In the genomic region with DNA sequence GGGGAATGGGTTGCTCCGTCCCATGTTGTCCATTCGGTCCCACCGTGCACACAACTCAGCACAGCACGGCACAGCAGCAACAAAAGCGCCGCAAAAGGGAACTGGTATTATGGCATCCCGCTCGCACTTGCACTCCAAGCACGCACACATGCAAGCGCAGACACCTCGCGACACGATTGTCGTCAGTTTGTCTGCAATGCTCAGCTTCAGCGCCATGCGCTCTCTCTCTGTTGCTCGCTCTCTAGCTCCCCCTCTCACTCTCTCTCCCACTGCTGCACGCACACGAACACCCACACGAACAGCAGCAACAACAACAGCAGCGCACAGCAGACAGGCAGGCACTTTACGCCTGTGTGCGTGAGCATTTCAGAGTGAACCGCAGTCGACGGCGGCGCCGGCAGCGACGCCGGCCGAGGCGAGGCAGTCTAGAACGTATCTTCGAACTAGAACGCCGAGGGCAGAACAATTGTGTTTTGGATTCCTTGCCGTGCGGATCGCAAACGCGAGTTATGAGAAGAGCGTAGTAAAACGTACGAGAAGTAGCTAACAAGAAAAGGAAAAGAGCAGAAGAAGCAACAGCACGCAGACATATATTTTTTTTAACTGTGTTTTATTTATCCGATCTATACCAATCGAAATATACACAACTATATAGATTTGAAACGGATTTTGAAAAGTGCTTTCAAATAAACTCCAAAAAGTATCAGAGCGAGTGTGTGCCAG, we compare ENCODE assay signal across 4 fruit fly cellular contexts.
TF ChIP-seq lines count a peak whose summit lies in the region.

TSS of gene brk (plus strand) at position 462 of the 723 bp plus-strand sequence.

TF ChIP-seq in whole organism, embryonic, 481 proteins besides CTCF, POLR2A, EP300 and RAD21 (continued from another document and continues in another):
- no peak for TF ChIP-seq her (GFP tag; optimal IDR thresholded peaks at IDR 0.05; lab: Kevin White, UChicago)
- no peak for TF ChIP-seq eve (GFP tag; optimal IDR thresholded peaks at IDR 0.05; lab: Kevin White, UChicago)
- TF ChIP-seq CG16815 (GFP tag; optimal IDR thresholded peaks at IDR 0.05; lab: Kevin White, UChicago): no peak
- TF ChIP-seq CG4328 (GFP tag; optimal IDR thresholded peaks at IDR 0.05; lab: Kevin White, UChicago): no peak
- TF ChIP-seq mirr (GFP tag; optimal IDR thresholded peaks at IDR 0.05; lab: Kevin White, UChicago): peak; percentile 61
- no peak for TF ChIP-seq toy (GFP tag; IDR thresholded peaks at IDR 0.05; lab: Robert Waterston, UW)
- TF ChIP-seq ATbp (GFP tag; optimal IDR thresholded peaks at IDR 0.05; lab: Kevin White, UChicago): no peak
- no peak; the same call in 1 of the 2 replicates for TF ChIP-seq ranshi (GFP tag; IDR thresholded peaks at IDR 0.05; lab: Robert Waterston, UW)
- TF ChIP-seq MTF-1 (GFP tag; optimal IDR thresholded peaks at IDR 0.05; lab: Kevin White, UChicago; ENCODE audit: borderline replicate concordance): no peak
- TF ChIP-seq Camta (GFP tag; optimal IDR thresholded peaks at IDR 0.05; lab: Kevin White, UChicago): no peak
- no peak for TF ChIP-seq CG4424 (GFP tag; optimal IDR thresholded peaks at IDR 0.05; lab: Kevin White, UChicago)
- no peak for TF ChIP-seq CG3065 (GFP tag; optimal IDR thresholded peaks at IDR 0.05; lab: Kevin White, UChicago)
- no peak for TF ChIP-seq CG10209 (GFP tag; optimal IDR thresholded peaks at IDR 0.05; lab: Kevin White, UChicago)
- TF ChIP-seq CG13123 (GFP tag; optimal IDR thresholded peaks at IDR 0.05; lab: Kevin White, UChicago): no peak
- TF ChIP-seq CG11093 (GFP tag; IDR thresholded peaks at IDR 0.05; lab: Robert Waterston, UW): no peak
- no peak for TF ChIP-seq CG32772 (GFP tag; IDR thresholded peaks at IDR 0.05; lab: Robert Waterston, UW)
- TF ChIP-seq Max (GFP tag; optimal IDR thresholded peaks at IDR 0.05; lab: Kevin White, UChicago): no peak
- no peak for TF ChIP-seq CG3726 (GFP tag; IDR thresholded peaks at IDR 0.05; lab: Robert Waterston, UW)
- TF ChIP-seq Usf (GFP tag; optimal IDR thresholded peaks at IDR 0.05; lab: Kevin White, UChicago): no peak
- no peak for TF ChIP-seq CG14965 (GFP tag; optimal IDR thresholded peaks at IDR 0.05; lab: Kevin White, UChicago; ENCODE audit: borderline replicate concordance)
- no peak for TF ChIP-seq kay (GFP tag; optimal IDR thresholded peaks at IDR 0.05; lab: Kevin White, UChicago)
- no peak for TF ChIP-seq Bteb2 (GFP tag; optimal IDR thresholded peaks at IDR 0.05; lab: Kevin White, UChicago)
- no peak for TF ChIP-seq slp2 (GFP tag; optimal IDR thresholded peaks at IDR 0.05; lab: Kevin White, UChicago)
- TF ChIP-seq Meics (GFP tag; optimal IDR thresholded peaks at IDR 0.05; lab: Kevin White, UChicago): no peak
- TF ChIP-seq ems (GFP tag; optimal IDR thresholded peaks at IDR 0.05; lab: Kevin White, UChicago): no peak
- no peak for TF ChIP-seq grau (tag; optimal IDR thresholded peaks at IDR 0.05; lab: Kevin White, UChicago)
- TF ChIP-seq CG3163 (GFP tag; optimal IDR thresholded peaks at IDR 0.05; lab: Kevin White, UChicago): peak; percentile 45
- no peak for TF ChIP-seq gce (GFP tag; IDR thresholded peaks at IDR 0.05; lab: Robert Waterston, UW)
- TF ChIP-seq CG18764 (GFP tag; optimal IDR thresholded peaks at IDR 0.05; lab: Kevin White, UChicago): no peak
- TF ChIP-seq Oaz (GFP tag; IDR thresholded peaks at IDR 0.05; lab: Robert Waterston, UW): no peak
- no peak for TF ChIP-seq phol (tag; optimal IDR thresholded peaks at IDR 0.05; lab: Kevin White, UChicago)
- TF ChIP-seq CG6175 (GFP tag; IDR thresholded peaks at IDR 0.05; lab: Robert Waterston, UW): peak; percentile 96

TF ChIP-seq in whole organism, prepupa, 60 proteins besides CTCF, POLR2A, EP300 and RAD21 (continued from another document):
- TF ChIP-seq eg (GFP tag; IDR thresholded peaks at IDR 0.05; lab: Robert Waterston, UW): 0 out of 3 replicates have a peak, but pooled peaks have one; percentile 6
- peak; percentile 36 for TF ChIP-seq CG7368 (GFP tag; optimal IDR thresholded peaks at IDR 0.05; lab: Kevin White, UChicago)
- TF ChIP-seq vri (GFP tag; optimal IDR thresholded peaks at IDR 0.05; lab: Kevin White, UChicago): peak; percentile 78
- TF ChIP-seq CG8119 (GFP tag; IDR thresholded peaks at IDR 0.05; lab: Robert Waterston, UW): no peak
- no peak for TF ChIP-seq OdsH (GFP tag; optimal IDR thresholded peaks at IDR 0.05; lab: Kevin White, UChicago)
- TF ChIP-seq Gug (GFP tag; IDR thresholded peaks at IDR 0.05; lab: Robert Waterston, UW): no peak
- no peak for TF ChIP-seq salr (GFP tag; optimal IDR thresholded peaks at IDR 0.05; lab: Kevin White, UChicago)
- TF ChIP-seq Met (GFP tag; optimal IDR thresholded peaks at IDR 0.05; lab: Kevin White, UChicago): no peak
- peak; percentile 12 for TF ChIP-seq Sox14 (GFP tag; optimal IDR thresholded peaks at IDR 0.05; lab: Kevin White, UChicago)
- TF ChIP-seq fd59A (GFP tag; optimal IDR thresholded peaks at IDR 0.05; lab: Kevin White, UChicago): no peak
- peak; percentile 54 for TF ChIP-seq Lpt (GFP tag; optimal IDR thresholded peaks at IDR 0.05; lab: Kevin White, UChicago)
- TF ChIP-seq Eip78C (GFP tag; lab: Kevin White, UChicago): no peak
- no peak for TF ChIP-seq CG9139 (GFP tag; optimal IDR thresholded peaks at IDR 0.05; lab: Kevin White, UChicago)
- TF ChIP-seq CG32006 (GFP tag; optimal IDR thresholded peaks at IDR 0.05; lab: Kevin White, UChicago): no peak
- peak; percentile 55; the same call in 2 of the 3 replicates for TF ChIP-seq CG6163 (GFP tag; IDR thresholded peaks at IDR 0.05; lab: Robert Waterston, UW)
- TF ChIP-seq CG6792 (GFP tag; optimal IDR thresholded peaks at IDR 0.05; lab: Kevin White, UChicago): no peak
- no peak for TF ChIP-seq topi (GFP tag; optimal IDR thresholded peaks at IDR 0.05; lab: Kevin White, UChicago)
- TF ChIP-seq svp (GFP tag; lab: Kevin White, UChicago): peak; percentile 68
- peak in 1 of 2 experiments; percentile 51 for TF ChIP-seq ss (GFP tag; optimal IDR thresholded peaks at IDR 0.05; lab: Kevin White, UChicago)
- no peak for TF ChIP-seq CG10631 (GFP tag; optimal IDR thresholded peaks at IDR 0.05; lab: Kevin White, UChicago)
- no peak for TF ChIP-seq Ets96B (tag; optimal IDR thresholded peaks at IDR 0.05; lab: Kevin White, UChicago)
- no peak for TF ChIP-seq CG6808 (GFP tag; optimal IDR thresholded peaks at IDR 0.05; lab: Kevin White, UChicago)
- no peak for TF ChIP-seq CG11762 (GFP tag; optimal IDR thresholded peaks at IDR 0.05; lab: Kevin White, UChicago; ENCODE audit: insufficient read depth)
TF ChIP-seq in whole organism, prepupa: peak in this region for 11.

TF ChIP-seq in whole organism, pupa, 21 proteins besides CTCF, POLR2A, EP300 and RAD21 (continued from another document):
- TF ChIP-seq Pif1A (GFP tag; optimal IDR thresholded peaks at IDR 0.05; lab: Kevin White, UChicago) (no peak), CG8159 (tag; optimal IDR thresholded peaks at IDR 0.05; lab: Kevin White, UChicago) (no peak), CG34367 (tag; optimal IDR thresholded peaks at IDR 0.05; lab: Kevin White, UChicago) (no peak)

TF ChIP-seq in whole organism, wandering third instar larva, 38 proteins besides CTCF, POLR2A, EP300 and RAD21 (continued from another document):
- no peak for TF ChIP-seq CrebA (GFP tag; optimal IDR thresholded peaks at IDR 0.05; lab: Kevin White, UChicago; ENCODE audit: borderline replicate concordance)
- no peak for TF ChIP-seq dsf (GFP tag; optimal IDR thresholded peaks at IDR 0.05; lab: Kevin White, UChicago; ENCODE audit: borderline replicate concordance)
- peak in 1 of 2 experiments; percentile 17 for TF ChIP-seq foxo (GFP tag; optimal IDR thresholded peaks at IDR 0.05; lab: Kevin White, UChicago)
- TF ChIP-seq Hr83 (GFP tag; optimal IDR thresholded peaks at IDR 0.05; lab: Kevin White, UChicago; ENCODE audit: poor library complexity, severe bottlenecking): peak; percentile 71
- peak; percentile 88 for TF ChIP-seq Vsx2 (GFP tag; optimal IDR thresholded peaks at IDR 0.05; lab: Kevin White, UChicago; ENCODE audit: partially characterized antibody)
- no peak for TF ChIP-seq usp (GFP tag; optimal IDR thresholded peaks at IDR 0.05; lab: Kevin White, UChicago)
- peak; percentile 45 for TF ChIP-seq Hnf4 (GFP tag; optimal IDR thresholded peaks at IDR 0.05; lab: Kevin White, UChicago)
- TF ChIP-seq sv (GFP tag; optimal IDR thresholded peaks at IDR 0.05; lab: Kevin White, UChicago): no peak
- TF ChIP-seq lola (GFP tag; optimal IDR thresholded peaks at IDR 0.05; lab: Kevin White, UChicago): no peak
- TF ChIP-seq ey (GFP tag; optimal IDR thresholded peaks at IDR 0.05; lab: Kevin White, UChicago): no peak
- peak; percentile 11 for TF ChIP-seq Rel (GFP tag; optimal IDR thresholded peaks at IDR 0.05; lab: Kevin White, UChicago)
- peak; percentile 39 for TF ChIP-seq Rel (tag; optimal IDR thresholded peaks at IDR 0.05; lab: Kevin White, UChicago)
- TF ChIP-seq GATAd (GFP tag; optimal IDR thresholded peaks at IDR 0.05; lab: Kevin White, UChicago): no peak
- TF ChIP-seq psq (GFP tag; optimal IDR thresholded peaks at IDR 0.05; lab: Kevin White, UChicago): peak; percentile 28
- TF ChIP-seq rgr (GFP tag; optimal IDR thresholded peaks at IDR 0.05; lab: Kevin White, UChicago): no peak
- TF ChIP-seq tai (GFP tag; optimal IDR thresholded peaks at IDR 0.05; lab: Kevin White, UChicago): peak; percentile 25
- no peak for TF ChIP-seq Myc (optimal IDR thresholded peaks at IDR 0.05; lab: Kevin White, UChicago)
- no peak for TF ChIP-seq Mio (GFP tag; optimal IDR thresholded peaks at IDR 0.05; lab: Kevin White, UChicago)
- no peak for TF ChIP-seq Sp1 (GFP tag; optimal IDR thresholded peaks at IDR 0.05; lab: Kevin White, UChicago)
